Worm (Caenorhabditis elegans) whole organism, L1 larva: ENCODE measurements around the gene B0554.4.

ENCODE experiments used
- ceh-82 ChIP-seq, 3 experiments: fragments of 150-350 bp in 1 of 3; sonication (generic microtip) in 2 of 3; optimal IDR thresholded peaks; 2 replicates each; lab custom pipeline; 2014 to 2017; ENCODE audit warnings: missing biosample characterization in 3 of 3, missing genetic modification characterization in 3 of 3
- ces-1 ChIP-seq: fragments of 150-350 bp; optimal IDR thresholded peaks from 2 replicates; lab custom pipeline; 2014; ENCODE audit warnings: missing biosample characterization, missing genetic modification reagents, missing genetic modification characterization
- elt-2 ChIP-seq: sonication (generic microtip); optimal IDR thresholded peaks from 2 replicates; lab custom pipeline; 2016; ENCODE audit warnings: missing genetic modification characterization, mild to moderate bottlenecking, inconsistent platforms, missing compliant biosample characterization, missing genetic modification reagents
- ets-5 ChIP-seq: fragments of 200-800 bp; sonication (Bioruptor generic); IDR thresholded peaks from 2 replicates; pipeline ENCODE4 v1.3.6; 2022; ENCODE audit warnings: missing genetic modification characterization, missing compliant biosample characterization
- grh-1 ChIP-seq: fragments of 200-800 bp; sonication (Bioruptor generic); IDR thresholded peaks from 2 replicates; pipeline ENCODE4 v1.3.6; 2022; ENCODE audit warnings: missing genetic modification reagents, missing genetic modification characterization, missing compliant biosample characterization
- lin-39 ChIP-seq: fragments of 150-350 bp; optimal IDR thresholded peaks from 2 replicates; lab custom pipeline; 2014; ENCODE audit warnings: missing biosample characterization, missing genetic modification reagents, missing genetic modification characterization
- lsy-2 ChIP-seq, 2 experiments: fragments of 150-350 bp; optimal IDR thresholded peaks; 2 replicates each; lab custom pipeline; 2014; ENCODE audit warnings: missing biosample characterization in 2 of 2, missing genetic modification characterization in 2 of 2
- mdl-1 ChIP-seq, 2 experiments: fragments of 150-350 bp; optimal IDR thresholded peaks; 2 replicates each; lab custom pipeline; 2014 to 2017; ENCODE audit warnings: missing biosample characterization in 2 of 2, missing genetic modification characterization in 2 of 2, inconsistent platforms in 1 of 2
- nhr-237 ChIP-seq: fragments of 150-350 bp; optimal IDR thresholded peaks from 2 replicates; lab custom pipeline; 2014; ENCODE audit warnings: missing biosample characterization, missing genetic modification characterization
- nhr-28 ChIP-seq: fragments of 150-350 bp; optimal IDR thresholded peaks from 2 replicates; lab custom pipeline; 2014; ENCODE audit warnings: missing biosample characterization, missing genetic modification characterization
- zag-1 ChIP-seq: fragments of 150-350 bp; optimal IDR thresholded peaks from 2 replicates; lab custom pipeline; 2014; ENCODE audit warnings: missing biosample characterization, missing genetic modification characterization
- ztf-11 ChIP-seq, 2 experiments: sonication (generic microtip); optimal IDR thresholded peaks; 2 replicates each; lab custom pipeline; 2016 to 2017; ENCODE audit warnings: missing genetic modification characterization in 2 of 2, missing biosample characterization in 1 of 2, missing compliant biosample characterization in 1 of 2

DNA sequence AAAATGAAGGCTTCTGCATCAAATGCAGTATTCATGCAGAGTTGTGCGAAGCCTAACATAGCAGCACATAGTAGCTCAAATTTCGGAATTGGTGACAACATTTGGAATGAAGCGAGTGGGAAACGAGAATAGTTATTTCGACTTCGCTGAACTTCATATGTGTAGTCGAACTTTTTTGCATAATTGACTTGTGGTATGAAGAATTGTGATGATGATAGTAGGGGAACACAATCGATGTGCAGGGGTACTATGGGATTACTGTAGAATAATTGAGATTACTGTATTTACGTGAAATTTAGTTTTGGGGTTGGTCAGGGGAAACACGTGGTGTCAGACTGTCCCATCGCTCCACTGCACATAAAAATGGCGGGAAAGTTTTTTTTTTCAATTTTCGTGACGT, 12.0 kb downstream of the B0554.4 start, which contains the start of gene B0554.7:
- no peak for TF ChIP-seq mdl-1 (tag; optimal IDR thresholded peaks at IDR 0.05; lab: Kevin White, UChicago)
- TF ChIP-seq grh-1 (GFP tag; lab: Robert Waterston, UW): no peak
- TF ChIP-seq ces-1 (GFP tag; lab: Kevin White, UChicago): no peak
- TF ChIP-seq zag-1 (tag; lab: Kevin White, UChicago): no peak
- no peak for TF ChIP-seq lin-39
- no peak for TF ChIP-seq nhr-28 (tag; lab: Kevin White, UChicago)
- no peak for TF ChIP-seq lsy-2 (tag; optimal IDR thresholded peaks at IDR 0.05; lab: Kevin White, UChicago)
- no peak for TF ChIP-seq ceh-82 (tag; optimal IDR thresholded peaks at IDR 0.05; lab: Kevin White, UChicago)
- no peak for TF ChIP-seq elt-2
- TF ChIP-seq ztf-11 (tag; optimal IDR thresholded peaks at IDR 0.05; lab: Kevin White, UChicago): no peak
- TF ChIP-seq ets-5 (GFP tag; lab: Robert Waterston, UW): no peak
- no peak for TF ChIP-seq nhr-237
